Fruit fly (Drosophila melanogaster) whole organism, embryonic: ENCODE data around the gene CG6216.

ENCODE experiments used
- BEAF-32 ChIP-seq: fragments of 200-800 bp; sonication (Bioruptor generic); optimal IDR thresholded peaks from 3 replicates; lab custom pipeline; 2017; ENCODE audit warnings: missing biosample characterization, missing genetic modification characterization, mild to moderate bottlenecking, moderate library complexity, missing genetic modification reagents
- Blimp-1 ChIP-seq: fragments of 200-800 bp; sonication (Bioruptor generic); optimal IDR thresholded peaks from 3 replicates; lab custom pipeline; 2018; ENCODE audit warnings: missing biosample characterization, missing genetic modification characterization, mild to moderate bottlenecking, moderate library complexity, missing genetic modification reagents
- BtbVII ChIP-seq: fragments of 200-800 bp; sonication (Bioruptor generic); optimal IDR thresholded peaks from 3 replicates; lab custom pipeline; 2017; ENCODE audit warnings: missing biosample characterization, mild to moderate bottlenecking, missing genetic modification characterization
- CG10431 ChIP-seq: fragments of 200-800 bp; sonication (Bioruptor generic); optimal IDR thresholded peaks from 3 replicates; lab custom pipeline; 2018; ENCODE audit warnings: missing biosample characterization, mild to moderate bottlenecking, missing genetic modification characterization
- CG13287 ChIP-seq: fragments of 200-800 bp; sonication (Bioruptor generic); IDR thresholded peaks from 2 replicates; pipeline ENCODE4 v1.3.6; 2022; ENCODE audit warnings: missing biosample characterization, missing genetic modification characterization; ENCODE audit not compliant: partially characterized antibody
- CG13624 ChIP-seq: fragments of 200-800 bp; sonication (Bioruptor generic); optimal IDR thresholded peaks from 2 replicates; lab custom pipeline; 2016; ENCODE audit warnings: missing biosample characterization, missing genetic modification characterization
- CG14441 ChIP-seq: fragments of 200-800 bp; sonication (Bioruptor generic); IDR thresholded peaks from 2 replicates; pipeline ENCODE4 v1.3.6; 2022; ENCODE audit warnings: missing biosample characterization, missing genetic modification characterization
- CG1603 ChIP-seq: fragments of 200-800 bp; sonication (Bioruptor generic); optimal IDR thresholded peaks from 2 replicates; lab custom pipeline; 2019; ENCODE audit warnings: missing biosample characterization, mild to moderate bottlenecking, missing genetic modification characterization, moderate library complexity
- CG16779 ChIP-seq: fragments of 200-800 bp; sonication (Bioruptor generic); IDR thresholded peaks from 2 replicates; pipeline ENCODE4 v1.3.6; 2022; ENCODE audit warnings: missing biosample characterization, missing genetic modification characterization
- CG34224 ChIP-seq: fragments of 200-800 bp; sonication (Bioruptor generic); IDR thresholded peaks from 3 replicates; pipeline ENCODE4 v1.3.6; 2022; ENCODE audit warnings: missing biosample characterization, missing genetic modification characterization; ENCODE audit not compliant: partially characterized antibody
- CG3995 ChIP-seq: fragments of 200-800 bp; sonication (Bioruptor generic); optimal IDR thresholded peaks from 3 replicates; lab custom pipeline; 2016; ENCODE audit warnings: missing biosample characterization, missing genetic modification characterization
- CG6175 ChIP-seq: fragments of 200-800 bp; sonication (Bioruptor generic); IDR thresholded peaks from 3 replicates; pipeline ENCODE4 v1.3.6; 2022; ENCODE audit warnings: missing biosample characterization, missing genetic modification characterization
- CG9727 ChIP-seq: fragments of 200-800 bp; sonication (Bioruptor generic); optimal IDR thresholded peaks from 3 replicates; lab custom pipeline; 2017; ENCODE audit warnings: missing biosample characterization, mild to moderate bottlenecking, missing genetic modification characterization
- CG9817 ChIP-seq: fragments of 200-800 bp; sonication (Bioruptor generic); optimal IDR thresholded peaks from 2 replicates; lab custom pipeline; 2018; ENCODE audit warnings: missing biosample characterization, mild to moderate bottlenecking, missing genetic modification characterization, moderate library complexity
- CTCF ChIP-seq: fragments of 200-800 bp; sonication (Bioruptor generic); optimal IDR thresholded peaks from 2 replicates; lab custom pipeline; 2017; ENCODE audit warnings: missing biosample characterization, mild to moderate bottlenecking, missing genetic modification characterization, moderate library complexity
- D19B ChIP-seq: fragments of 200-800 bp; sonication (Bioruptor generic); optimal IDR thresholded peaks from 2 replicates; lab custom pipeline; 2017; ENCODE audit warnings: missing biosample characterization, mild to moderate bottlenecking, missing genetic modification characterization
- Dip2 ChIP-seq: fragments of 200-800 bp; sonication (Bioruptor generic); IDR thresholded peaks from 2 replicates; pipeline ENCODE4 v1.3.6; 2022; ENCODE audit warnings: missing biosample characterization, missing genetic modification characterization
- Dp ChIP-seq: fragments of 200-800 bp; sonication (Bioruptor generic); optimal IDR thresholded peaks from 2 replicates; lab custom pipeline; 2018; ENCODE audit warnings: missing biosample characterization, mild to moderate bottlenecking, missing genetic modification characterization, moderate library complexity
- E2f2 ChIP-seq: fragments of 200-800 bp; sonication (Bioruptor generic); IDR thresholded peaks from 2 replicates; pipeline ENCODE4 v1.3.6; 2022; ENCODE audit warnings: missing biosample characterization, missing genetic modification characterization
- ERR ChIP-seq: fragments of 200-800 bp; sonication (Bioruptor generic); optimal IDR thresholded peaks from 2 replicates; lab custom pipeline; 2016; ENCODE audit warnings: missing biosample characterization, missing genetic modification characterization
- Fer1 ChIP-seq: fragments of 200-800 bp; sonication (Bioruptor generic); optimal IDR thresholded peaks from 2 replicates; lab custom pipeline; 2017; ENCODE audit warnings: missing biosample characterization, mild to moderate bottlenecking, missing genetic modification characterization
- Hand ChIP-seq: fragments of 200-800 bp; sonication (Bioruptor generic); optimal IDR thresholded peaks from 2 replicates; lab custom pipeline; 2017; ENCODE audit warnings: mild to moderate bottlenecking, missing biosample characterization, missing genetic modification reagents, missing genetic modification characterization
- HmgD ChIP-seq: fragments of 200-800 bp; sonication (Bioruptor generic); optimal IDR thresholded peaks from 3 replicates; lab custom pipeline; 2016; ENCODE audit warnings: missing biosample characterization, missing genetic modification characterization
- MBD-R2 ChIP-seq: fragments of 200-800 bp; sonication (Bioruptor generic); IDR thresholded peaks from 2 replicates; pipeline ENCODE4 v1.3.6; 2022; ENCODE audit warnings: missing biosample characterization, missing genetic modification characterization
- Med ChIP-seq: fragments of 200-800 bp; sonication (Bioruptor generic); peaks from one replicate; lab custom pipeline; 2016; ENCODE audit warnings: missing biosample characterization, missing genetic modification characterization, mild to moderate bottlenecking, inconsistent platforms, moderate library complexity
- NfI ChIP-seq: fragments of 200-800 bp; sonication (Bioruptor generic); optimal IDR thresholded peaks from 3 replicates; lab custom pipeline; 2018; ENCODE audit warnings: missing biosample characterization, mild to moderate bottlenecking, missing genetic modification characterization, moderate library complexity
- Oli ChIP-seq: fragments of 200-800 bp; sonication (Bioruptor generic); optimal IDR thresholded peaks from 2 replicates; lab custom pipeline; 2018; ENCODE audit warnings: missing biosample characterization, mild to moderate bottlenecking, missing genetic modification characterization, moderate library complexity
- Pdp1 ChIP-seq, 2 experiments: fragments of 200-800 bp; sonication (Bioruptor generic); optimal IDR thresholded peaks; 3 replicates each; lab custom pipeline; 2016; ENCODE audit warnings: missing biosample characterization in 2 of 2, missing genetic modification characterization in 2 of 2, mild to moderate bottlenecking in 1 of 2, moderate library complexity in 1 of 2
- Sin3A ChIP-seq: fragments of >200 bp; optimal IDR thresholded peaks from 2 replicates; lab custom pipeline; 2018
- Sry-δ ChIP-seq: fragments of 200-800 bp; sonication (Bioruptor generic); optimal IDR thresholded peaks from 2 replicates; lab custom pipeline; 2016; ENCODE audit warnings: missing biosample characterization, missing genetic modification characterization
- Usf ChIP-seq: fragments of 200-800 bp; sonication (Bioruptor generic); optimal IDR thresholded peaks from 2 replicates; lab custom pipeline; 2017; ENCODE audit warnings: missing genotype, missing biosample characterization, missing genetic modification characterization
- Xrp1 ChIP-seq: fragments of 200-800 bp; sonication (Bioruptor generic); IDR thresholded peaks from 2 replicates; pipeline ENCODE4 v1.3.6; 2022; ENCODE audit warnings: missing biosample characterization, missing genetic modification characterization
- al ChIP-seq: fragments of 200-800 bp; sonication (Bioruptor generic); IDR thresholded peaks from 2 replicates; pipeline ENCODE4 v1.3.6; 2022; ENCODE audit warnings: missing biosample characterization, missing genetic modification characterization
- bigmax ChIP-seq: fragments of 200-800 bp; sonication (Bioruptor generic); optimal IDR thresholded peaks from 2 replicates; lab custom pipeline; 2018; ENCODE audit warnings: missing biosample characterization, mild to moderate bottlenecking, missing genetic modification characterization
- crol ChIP-seq: fragments of 200-800 bp; sonication (Bioruptor generic); IDR thresholded peaks from 2 replicates; pipeline ENCODE4 v1.3.6; 2022; ENCODE audit warnings: missing biosample characterization, missing genetic modification characterization
- dan ChIP-seq: fragments of 200-800 bp; sonication (Bioruptor generic); IDR thresholded peaks from 2 replicates; pipeline ENCODE4 v1.3.6; 2022; ENCODE audit warnings: missing biosample characterization, missing genetic modification characterization
- hkb ChIP-seq, 2 experiments: fragments of 200-800 bp in 1 of 2; fragments of >200 bp in 1 of 2; sonication (Bioruptor generic) in 1 of 2; IDR thresholded peaks in 1 of 2; optimal IDR thresholded peaks in 1 of 2; 2 replicates each; pipeline versions ENCODE4 v1.3.6 to Lab custom; 2017 to 2022; ENCODE audit warnings: missing biosample characterization in 1 of 2, missing genetic modification characterization in 1 of 2
- lmd ChIP-seq: fragments of 200-800 bp; sonication (Bioruptor generic); IDR thresholded peaks from 2 replicates; pipeline ENCODE4 v1.3.6; 2022; ENCODE audit warnings: missing biosample characterization, missing genetic modification characterization
- nerfin-2 ChIP-seq: fragments of 200-800 bp; sonication (Bioruptor generic); IDR thresholded peaks from 2 replicates; pipeline ENCODE4 v1.3.6; 2022; ENCODE audit warnings: missing biosample characterization, missing genetic modification characterization; ENCODE audit not compliant: partially characterized antibody
- nmo ChIP-seq: fragments of 200-800 bp; sonication (Bioruptor generic); optimal IDR thresholded peaks from 2 replicates; lab custom pipeline; 2018; ENCODE audit warnings: missing biosample characterization, mild to moderate bottlenecking, missing genetic modification characterization, moderate library complexity
- phol ChIP-seq: fragments of 200-800 bp; sonication (Bioruptor generic); optimal IDR thresholded peaks from 3 replicates; lab custom pipeline; 2018; ENCODE audit warnings: missing biosample characterization, mild to moderate bottlenecking, missing genetic modification characterization, moderate library complexity
- pita ChIP-seq: fragments of 200-800 bp; sonication (Bioruptor generic); optimal IDR thresholded peaks from 2 replicates; lab custom pipeline; 2017; ENCODE audit warnings: missing biosample characterization, mild to moderate bottlenecking, missing genetic modification characterization
- row ChIP-seq: fragments of 200-800 bp; sonication (Bioruptor generic); IDR thresholded peaks from 3 replicates; pipeline ENCODE4 v1.3.6; 2022; ENCODE audit warnings: missing biosample characterization, missing genetic modification characterization
- sens ChIP-seq: fragments of 200-800 bp; sonication (Bioruptor generic); peaks from one replicate; lab custom pipeline; 2016; ENCODE audit warnings: missing biosample characterization, missing genetic modification characterization
- slp2 ChIP-seq: fragments of 200-800 bp; sonication (Bioruptor generic); optimal IDR thresholded peaks from 2 replicates; lab custom pipeline; 2016; ENCODE audit warnings: missing biosample characterization, missing genetic modification characterization
- stc ChIP-seq: fragments of 200-800 bp; sonication (Bioruptor generic); IDR thresholded peaks from 2 replicates; pipeline ENCODE4 v1.3.6; 2022; ENCODE audit warnings: missing biosample characterization, missing genetic modification characterization
- stwl ChIP-seq: fragments of 200-800 bp; sonication (Bioruptor generic); optimal IDR thresholded peaks from 3 replicates; lab custom pipeline; 2018; ENCODE audit warnings: missing biosample characterization, mild to moderate bottlenecking, missing genetic modification characterization, moderate library complexity
- tin ChIP-seq: fragments of 200-800 bp; sonication (Bioruptor generic); optimal IDR thresholded peaks from 3 replicates; lab custom pipeline; 2016; ENCODE audit warnings: missing biosample characterization, missing genetic modification characterization

Gene CG6216

dm6 chr3L:11113198-11114197 is 37.1 kb downstream of the CG6216 start, which contains the start of gene Sod1 (continued):
- peak; percentile 31 for TF ChIP-seq nmo (GFP tag; lab: Kevin White, UChicago)
- peak; percentile 71 for TF ChIP-seq ERR (GFP tag; lab: Kevin White, UChicago)
- no peak for TF ChIP-seq CG9817
- no peak for TF ChIP-seq nerfin-2 (GFP tag; lab: Robert Waterston, UW)
- 0 out of 2 replicates have a peak, but pooled peaks have one; percentile 22 for TF ChIP-seq stc
- TF ChIP-seq Dip2 (GFP tag; lab: Robert Waterston, UW), result no peak
- no peak for TF ChIP-seq slp2 (GFP tag; lab: Kevin White, UChicago)
- TF ChIP-seq bigmax (GFP tag; lab: Kevin White, UChicago), result no peak
- TF ChIP-seq Sry-δ (GFP tag; lab: Kevin White, UChicago), result peak; percentile 34
- TF ChIP-seq Oli (tag; lab: Kevin White, UChicago), result no peak
- peak; percentile 69 for TF ChIP-seq sens (GFP tag; lab: Kevin White, UChicago)
- TF ChIP-seq row (GFP tag; lab: Robert Waterston, UW), result peak; percentile 45; the same call in 2 of the 3 replicates
- TF ChIP-seq CG1603 (tag; lab: Kevin White, UChicago), result peak; percentile 27
- peak; percentile 73 for TF ChIP-seq Dp
- peak; percentile 41; the same call in 1 of the 2 replicates for TF ChIP-seq MBD-R2 (GFP tag; lab: Robert Waterston, UW)
- TF ChIP-seq stwl (tag; lab: Kevin White, UChicago), result peak; percentile 57
- no peak for TF ChIP-seq dan (GFP tag; lab: Robert Waterston, UW)
- TF ChIP-seq D19B (GFP tag; lab: Kevin White, UChicago), result no peak
- peak; percentile 22; the same call in 1 of the 2 replicates for TF ChIP-seq Xrp1
- TF ChIP-seq lmd, result no peak
- TF ChIP-seq Fer1 (GFP tag; lab: Kevin White, UChicago), result peak; percentile 1
- no peak for TF ChIP-seq hkb (optimal IDR thresholded peaks at IDR 0.05; lab: Kevin White, UChicago)
- TF ChIP-seq hkb (GFP tag; IDR thresholded peaks at IDR 0.05; lab: Robert Waterston, UW), result 0 out of 2 replicates have a peak, but pooled peaks have one; percentile 7
- TF ChIP-seq CG14441 (GFP tag; lab: Robert Waterston, UW), result no peak; the same call in 1 of the 2 replicates
- TF ChIP-seq HmgD (GFP tag; lab: Kevin White, UChicago), result peak; percentile 39
- no peak for TF ChIP-seq tin
- TF ChIP-seq Pdp1 (GFP tag; optimal IDR thresholded peaks at IDR 0.05; lab: Kevin White, UChicago), result peak in 1 of 2 experiments; percentile 77
- TF ChIP-seq Usf (GFP tag; lab: Kevin White, UChicago), result no peak
- peak; percentile 8 for TF ChIP-seq phol
- peak; percentile 20 for TF ChIP-seq BEAF-32 (GFP tag; lab: Kevin White, UChicago)
- TF ChIP-seq NfI (GFP tag; lab: Kevin White, UChicago), result no peak
- TF ChIP-seq Sin3A, result peak; percentile 27
- peak; percentile 2 for TF ChIP-seq CG13624 (GFP tag; lab: Kevin White, UChicago)
- peak; percentile 89 for TF ChIP-seq CG3995 (GFP tag; lab: Kevin White, UChicago)
- TF ChIP-seq Blimp-1, result no peak
- peak; percentile 38; the same call in 1 of the 2 replicates for TF ChIP-seq CG13287
- TF ChIP-seq CG10431 (GFP tag; lab: Kevin White, UChicago), result no peak
- peak; percentile 10 for TF ChIP-seq CTCF (GFP tag; lab: Kevin White, UChicago)
- TF ChIP-seq CG16779 (GFP tag; lab: Robert Waterston, UW), result no peak
- peak; percentile 65 for TF ChIP-seq Med (GFP tag; lab: Kevin White, UChicago)
- peak; percentile 93 for TF ChIP-seq crol (GFP tag; lab: Robert Waterston, UW)
- TF ChIP-seq al (GFP tag; lab: Robert Waterston, UW), result no peak
- no peak for TF ChIP-seq pita (GFP tag; lab: Kevin White, UChicago)
- TF ChIP-seq Hand (GFP tag; lab: Kevin White, UChicago), result no peak
- TF ChIP-seq BtbVII (GFP tag; lab: Kevin White, UChicago), result peak; percentile 51
- peak; percentile 53; the same call in 1 of the 3 replicates for TF ChIP-seq CG34224 (GFP tag; lab: Robert Waterston, UW)
- TF ChIP-seq CG9727 (GFP tag; lab: Kevin White, UChicago), result peak; percentile 5
- TF ChIP-seq CG6175, result no peak
- peak; percentile 81 for TF ChIP-seq E2f2
